Worm (Caenorhabditis elegans) whole organism, L4 larva: ENCODE results near the gene B0416.11.

ENCODE experiments used
- F10B5.3 ChIP-seq: sonication (generic microtip); optimal IDR thresholded peaks from 2 replicates; lab custom pipeline; 2016; ENCODE audit warnings: mild to moderate bottlenecking, missing genetic modification characterization, missing compliant biosample characterization
- T20F7.1 ChIP-seq: fragments of 200-800 bp; sonication (Bioruptor generic); optimal IDR thresholded peaks from 2 replicates; lab custom pipeline; 2018; ENCODE audit warnings: mild to moderate bottlenecking, missing genetic modification characterization, missing compliant biosample characterization
- aha-1 ChIP-seq: fragments of 150-350 bp; peaks from one replicate; lab custom pipeline; 2014; ENCODE audit warnings: missing biosample characterization, missing genetic modification characterization
- aly-2 ChIP-seq: sonication (generic microtip); optimal IDR thresholded peaks from 2 replicates; lab custom pipeline; 2018; ENCODE audit warnings: missing biosample characterization, missing genetic modification characterization
- arid-1 ChIP-seq: fragments of 200-800 bp; sonication (Bioruptor generic); conservative IDR thresholded peaks from 2 replicates; pipeline ENCODE4 v1.3.6; 2022; ENCODE audit warnings: missing genetic modification reagents, missing genetic modification characterization, missing compliant biosample characterization
- attf-4 ChIP-seq: sonication (generic microtip); optimal IDR thresholded peaks from 3 replicates; lab custom pipeline; 2017; ENCODE audit warnings: missing biosample characterization, missing genetic modification characterization
- ceh-44 ChIP-seq: fragments of 200-800 bp; sonication (Bioruptor generic); IDR thresholded peaks from 2 replicates; pipeline ENCODE4 v1.3.6; 2022; ENCODE audit warnings: missing genetic modification reagents, missing genetic modification characterization, missing compliant biosample characterization
- ces-1 ChIP-seq: fragments of 150-350 bp; sonication (generic microtip); optimal IDR thresholded peaks from 4 replicates; lab custom pipeline; 2014; ENCODE audit warnings: missing biosample characterization, missing genetic modification reagents, missing genetic modification characterization
- daf-16 ChIP-seq, 3 experiments: sonication (generic microtip); optimal IDR thresholded peaks; 2 replicates each; lab custom pipeline; 2016 to 2017; ENCODE audit warnings: missing genetic modification characterization in 3 of 3, missing genetic modification reagents in 3 of 3, mild to moderate bottlenecking in 2 of 3, missing compliant biosample characterization in 2 of 3, missing biosample characterization in 1 of 3, moderate library complexity in 1 of 3
- dmd-6 ChIP-seq: fragments of 200-800 bp; sonication (Bioruptor generic); IDR thresholded peaks from 2 replicates; pipeline ENCODE4 v1.3.6; 2022; ENCODE audit warnings: missing genetic modification reagents, missing genetic modification characterization, missing compliant biosample characterization
- dmd-8 ChIP-seq: fragments of 200-800 bp; sonication (Bioruptor generic); IDR thresholded peaks from 2 replicates; pipeline ENCODE4 v1.3.6; 2022; ENCODE audit warnings: missing genetic modification characterization, missing compliant biosample characterization
- egl-27 ChIP-seq: sonication (generic microtip); optimal IDR thresholded peaks from 3 replicates; lab custom pipeline; 2017; ENCODE audit warnings: missing biosample characterization, missing genetic modification reagents, missing genetic modification characterization
- fkh-10 ChIP-seq: fragments of 150-350 bp; optimal IDR thresholded peaks from 2 replicates; lab custom pipeline; 2014; ENCODE audit warnings: missing biosample characterization, missing genetic modification reagents, missing genetic modification characterization
- fos-1 ChIP-seq: fragments of 150-350 bp; optimal IDR thresholded peaks from 2 replicates; lab custom pipeline; 2014; ENCODE audit warnings: missing biosample characterization, missing genetic modification characterization
- gei-8 ChIP-seq: fragments of 200-800 bp; sonication (Bioruptor generic); optimal IDR thresholded peaks from 2 replicates; lab custom pipeline; 2018; ENCODE audit warnings: mild to moderate bottlenecking, missing genetic modification characterization, missing compliant biosample characterization
- hlh-11 ChIP-seq: fragments of 200-800 bp; sonication (Bioruptor generic); optimal IDR thresholded peaks from 2 replicates; lab custom pipeline; 2018; ENCODE audit warnings: mild to moderate bottlenecking, missing genetic modification characterization, missing compliant biosample characterization
- hmg-1.1 ChIP-seq: fragments of 200-800 bp; sonication (Bioruptor generic); IDR thresholded peaks from 2 replicates; pipeline ENCODE4 v1.3.6; 2022; ENCODE audit warnings: missing genetic modification reagents, missing genetic modification characterization, missing compliant biosample characterization
- jun-1 ChIP-seq: fragments of 150-350 bp; optimal IDR thresholded peaks from 2 replicates; lab custom pipeline; 2014; ENCODE audit warnings: missing biosample characterization, missing genetic modification reagents, missing genetic modification characterization
- lim-7 ChIP-seq: fragments of 200-800 bp; sonication (Bioruptor generic); IDR thresholded peaks from 2 replicates; pipeline ENCODE4 v1.3.6; 2022; ENCODE audit warnings: missing genetic modification characterization, missing compliant biosample characterization
- lin-15B ChIP-seq: fragments of 150-350 bp; sonication (generic microtip); optimal IDR thresholded peaks from 3 replicates; lab custom pipeline; 2014; ENCODE audit warnings: missing biosample characterization, missing genetic modification characterization
- lin-29 ChIP-seq: fragments of 200-800 bp; sonication (Bioruptor generic); IDR thresholded peaks from 2 replicates; pipeline ENCODE4 v1.3.6; 2022; ENCODE audit warnings: missing genetic modification reagents, missing genetic modification characterization, missing compliant biosample characterization
- lir-3 ChIP-seq: sonication (generic microtip); optimal IDR thresholded peaks from 2 replicates; lab custom pipeline; 2016; ENCODE audit warnings: mild to moderate bottlenecking, missing genetic modification characterization, missing compliant biosample characterization
- lsy-2 ChIP-seq, 2 experiments: fragments of 150-350 bp in 1 of 2; sonication (generic microtip) in 1 of 2; optimal IDR thresholded peaks; 2 replicates each; lab custom pipeline; 2014 to 2017; ENCODE audit warnings: missing biosample characterization in 2 of 2, missing genetic modification characterization in 2 of 2
- mdl-1 ChIP-seq, 2 experiments: fragments of 150-350 bp in 1 of 2; sonication (generic microtip) in 1 of 2; optimal IDR thresholded peaks; 2 replicates each; lab custom pipeline; 2014 to 2017; ENCODE audit warnings: missing biosample characterization in 2 of 2, missing genetic modification characterization in 2 of 2
- mdt-29 ChIP-seq: fragments of 200-800 bp; sonication (Bioruptor generic); IDR thresholded peaks from 2 replicates; pipeline ENCODE4 v1.3.6; 2022; ENCODE audit warnings: missing genetic modification reagents, missing genetic modification characterization, missing compliant biosample characterization
- mes-2 ChIP-seq: sonication (generic microtip); optimal IDR thresholded peaks from 2 replicates; lab custom pipeline; 2016; ENCODE audit warnings: missing genotype, mild to moderate bottlenecking, missing genetic modification characterization, missing compliant biosample characterization; ENCODE audit not compliant: poor library complexity, severe bottlenecking
- nhr-11 ChIP-seq: fragments of 150-350 bp; optimal IDR thresholded peaks from 2 replicates; lab custom pipeline; 2014; ENCODE audit warnings: missing biosample characterization, missing genetic modification characterization
- nhr-25 ChIP-seq: sonication (generic microtip); optimal IDR thresholded peaks from 2 replicates; lab custom pipeline; 2017; ENCODE audit warnings: missing genetic modification characterization, mild to moderate bottlenecking, missing compliant biosample characterization, antibody characterized with exemption, moderate library complexity, borderline replicate concordance; ENCODE audit not compliant: insufficient read depth
- nhr-41 ChIP-seq: fragments of 200-800 bp; sonication (Bioruptor generic); IDR thresholded peaks from 2 replicates; pipeline ENCODE4 v1.3.6; 2022; ENCODE audit warnings: missing genetic modification reagents, missing genetic modification characterization, missing compliant biosample characterization
- nhr-42 ChIP-seq: fragments of 200-800 bp; sonication (Bioruptor generic); IDR thresholded peaks from 2 replicates; pipeline ENCODE4 v1.3.6; 2022; ENCODE audit warnings: missing genetic modification characterization, missing compliant biosample characterization
- nhr-48 ChIP-seq: sonication (generic microtip); optimal IDR thresholded peaks from 2 replicates; lab custom pipeline; 2016; ENCODE audit warnings: mild to moderate bottlenecking, missing genetic modification characterization, missing compliant biosample characterization
- nhr-77 ChIP-seq: fragments of 150-350 bp; optimal IDR thresholded peaks from 2 replicates; lab custom pipeline; 2014; ENCODE audit warnings: missing biosample characterization, missing genetic modification characterization
- set-16 ChIP-seq: fragments of 200-800 bp; sonication (Bioruptor generic); IDR thresholded peaks from 2 replicates; pipeline ENCODE4 v1.3.6; 2022; ENCODE audit warnings: missing genetic modification reagents, missing genetic modification characterization, missing compliant biosample characterization
- zfp-2 ChIP-seq: sonication (generic microtip); optimal IDR thresholded peaks from 2 replicates; lab custom pipeline; 2016; ENCODE audit warnings: mild to moderate bottlenecking, missing genetic modification characterization, missing compliant biosample characterization
- zfp-3 ChIP-seq: fragments of 200-800 bp; sonication (Bioruptor generic); conservative IDR thresholded peaks from 2 replicates; pipeline ENCODE4 v1.3.6; 2022; ENCODE audit warnings: missing genetic modification reagents, missing genetic modification characterization, missing compliant biosample characterization
- ztf-7 ChIP-seq: fragments of 150-350 bp; optimal IDR thresholded peaks from 2 replicates; lab custom pipeline; 2014; ENCODE audit warnings: missing biosample characterization, missing genetic modification characterization

B0416.11 gene

ce11 chrX:9319080-9319479 lies 36.2 kb upstream of the B0416.11 start, which contains the start of gene npr-7:
npr-7 (minus strand) TSS chrX:9319180.
- TF ChIP-seq lim-7 (GFP tag; lab: Robert Waterston, UW), result no peak
- no peak for TF ChIP-seq nhr-77 (tag; lab: Kevin White, UChicago)
- TF ChIP-seq gei-8 (GFP tag; lab: Kevin White, UChicago), result no peak
- TF ChIP-seq hlh-11, result no peak
- no peak for TF ChIP-seq mdt-29 (GFP tag; lab: Robert Waterston, UW)
- no peak for TF ChIP-seq lsy-2 (tag; optimal IDR thresholded peaks at IDR 0.05; lab: Kevin White, UChicago)
- no peak for TF ChIP-seq egl-27 (tag; lab: Kevin White, UChicago)
- TF ChIP-seq nhr-11, result no peak
- TF ChIP-seq ceh-44, result no peak
- no peak for TF ChIP-seq zfp-2
- no peak for TF ChIP-seq ces-1 (GFP tag; lab: Kevin White, UChicago)
- no peak for TF ChIP-seq lin-15B
- no peak for TF ChIP-seq hmg-1.1 (GFP tag; lab: Robert Waterston, UW)
- TF ChIP-seq arid-1 (GFP tag; lab: Robert Waterston, UW), result no peak
- TF ChIP-seq mes-2 (tag; lab: Kevin White, UChicago), result no peak
- TF ChIP-seq T20F7.1, result no peak
- TF ChIP-seq mdl-1 (tag; optimal IDR thresholded peaks at IDR 0.05; lab: Kevin White, UChicago), result no peak

- TF ChIP-seq aly-2 (no peak), ceh-44 (no peak), lin-15B (no peak), nhr-48 (tag; lab: Kevin White, UChicago) (no peak), ztf-7 (tag; lab: Kevin White, UChicago) (no peak), fos-1 (no peak), nhr-77 (tag; lab: Kevin White, UChicago) (no peak), arid-1 (GFP tag; lab: Robert Waterston, UW) (no peak), dmd-8 (no peak), attf-4 (no peak), set-16 (GFP tag; lab: Robert Waterston, UW) (no peak), jun-1 (tag; lab: Kevin White, UChicago) (no peak), daf-16 (GFP tag; optimal IDR thresholded peaks at IDR 0.05; lab: Kevin White, UChicago) (no peak), daf-16 (tag; optimal IDR thresholded peaks at IDR 0.05; lab: Kevin White, UChicago) (no peak), lin-29 (GFP tag; lab: Robert Waterston, UW) (no peak), nhr-25 (tag; lab: Kevin White, UChicago) (no peak), dmd-6 (GFP tag; lab: Robert Waterston, UW) (no peak)
- TF ChIP-seq, all 104 proteins: peak for 0
These were observed 31.5 kb upstream of the B0416.11 start, which contains the start of gene ttr-38 for ce11 chrX:9314397-9314796. ttr-38 (minus strand) TSS chrX:9314497.

- no peak for TF ChIP-seq fkh-10
- TF ChIP-seq lir-3 (tag; lab: Kevin White, UChicago), result no peak
- TF ChIP-seq hmg-1.1 (GFP tag; lab: Robert Waterston, UW), result no peak
- no peak for TF ChIP-seq F10B5.3 (tag; lab: Kevin White, UChicago)
- TF ChIP-seq aha-1 (tag; lab: Kevin White, UChicago), result no peak
- TF ChIP-seq nhr-41 (GFP tag; lab: Robert Waterston, UW), result no peak
These were observed 28.3 kb upstream of the B0416.11 start, which contains the start of gene H29C22.1 for ce11 chrX:9311225-9311624. H29C22.1 (minus strand) TSS chrX:9311325.

- TF ChIP-seq nhr-25 (tag; lab: Kevin White, UChicago) (no peak), zfp-3 (GFP tag; lab: Robert Waterston, UW) (no peak), nhr-42 (GFP tag; lab: Robert Waterston, UW) (no peak)
- TF ChIP-seq, all 104 proteins: peak for 0
These were observed 20.5 kb upstream of the B0416.11 start, which contains the start of gene tmc-2 for ce11 chrX:9303422-9303821. tmc-2 (plus strand) TSS chrX:9303722.
